Worm (Caenorhabditis elegans) whole organism, early embryonic: ENCODE measurements around the gene srw-86.

Experiments
- B0310.2 ChIP-seq: sonication (generic microtip); optimal IDR thresholded peaks from 2 replicates; lab custom pipeline; 2016; ENCODE audit warnings: mild to moderate bottlenecking, missing genetic modification characterization, missing compliant biosample characterization
- ama-1 ChIP-seq: fragments of 150-350 bp; optimal IDR thresholded peaks from 2 replicates; lab custom pipeline; 2014
- ceh-13 ChIP-seq: fragments of 200-800 bp; sonication (Bioruptor generic); optimal IDR thresholded peaks from 2 replicates; lab custom pipeline; 2018; ENCODE audit warnings: mild to moderate bottlenecking, missing genetic modification characterization, missing compliant biosample characterization
- ets-7 ChIP-seq: sonication (generic microtip); optimal IDR thresholded peaks from 2 replicates; lab custom pipeline; 2016; ENCODE audit warnings: missing genotype, missing genetic modification characterization, missing compliant biosample characterization
- flt-1 ChIP-seq: fragments of 200-800 bp; sonication (Bioruptor generic); IDR thresholded peaks from 2 replicates; pipeline ENCODE4 v1.3.6; 2022; ENCODE audit warnings: missing genetic modification characterization, missing compliant biosample characterization
- hmbx-1 ChIP-seq: sonication (generic microtip); optimal IDR thresholded peaks from 2 replicates; lab custom pipeline; 2016; ENCODE audit warnings: mild to moderate bottlenecking, missing genetic modification characterization, missing compliant biosample characterization
- hmg-4 ChIP-seq: fragments of 200-800 bp; sonication (Bioruptor generic); optimal IDR thresholded peaks from 2 replicates; lab custom pipeline; 2018; ENCODE audit warnings: mild to moderate bottlenecking, missing genetic modification characterization, missing compliant biosample characterization
- pes-1 ChIP-seq: fragments of 200-800 bp; sonication (Bioruptor generic); IDR thresholded peaks from 2 replicates; pipeline ENCODE4 v1.3.6; 2022; ENCODE audit warnings: missing genetic modification reagents, missing genetic modification characterization, missing compliant biosample characterization
- scrt-1 ChIP-seq: fragments of 200-800 bp; sonication (Bioruptor generic); IDR thresholded peaks from 2 replicates; pipeline ENCODE4 v1.3.6; 2022; ENCODE audit warnings: missing genetic modification characterization, missing compliant biosample characterization
- sea-1 ChIP-seq: fragments of 200-800 bp; sonication (Bioruptor generic); conservative IDR thresholded peaks from 2 replicates; pipeline ENCODE4 v1.3.6; 2022; ENCODE audit warnings: missing genetic modification characterization, missing compliant biosample characterization
- tra-4 ChIP-seq: sonication (generic microtip); optimal IDR thresholded peaks from 2 replicates; lab custom pipeline; 2017; ENCODE audit warnings: missing genetic modification characterization, missing compliant biosample characterization

DNA sequence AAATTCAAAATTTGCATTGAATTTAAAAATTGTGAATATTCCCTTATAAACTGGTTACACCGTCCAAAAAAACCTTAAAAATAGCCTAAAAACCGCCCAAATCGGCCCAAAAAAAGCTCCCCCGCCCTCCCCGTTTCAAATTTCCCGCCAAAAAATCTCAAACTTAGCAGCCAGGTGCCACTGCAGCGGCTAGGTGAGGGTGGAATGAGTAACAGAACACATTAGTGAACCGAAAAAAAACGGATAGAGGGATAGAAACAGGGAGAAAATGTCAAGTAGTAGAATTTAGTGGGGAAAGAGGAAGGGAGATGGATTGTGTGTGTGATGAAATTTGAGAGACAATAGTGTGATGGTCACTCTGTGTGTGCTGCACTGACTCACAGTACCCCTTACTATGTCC lies 48.6 kb downstream of the srw-86 start:
- no peak for TF ChIP-seq ama-1 (lab: Kevin White, UChicago)
- no peak for TF ChIP-seq hmg-4
- TF ChIP-seq hmbx-1 (tag; lab: Kevin White, UChicago): no peak
- TF ChIP-seq sea-1 (GFP tag; lab: Robert Waterston, UW): no peak
- TF ChIP-seq pes-1 (GFP tag; lab: Robert Waterston, UW): no peak
- TF ChIP-seq flt-1 (GFP tag; lab: Robert Waterston, UW): no peak
- TF ChIP-seq scrt-1: no peak
- no peak for TF ChIP-seq ceh-13 (GFP tag; lab: Kevin White, UChicago)
- no peak for TF ChIP-seq ets-7 (tag; lab: Kevin White, UChicago)
- TF ChIP-seq B0310.2 (tag; lab: Kevin White, UChicago): no peak
- TF ChIP-seq tra-4 (tag; lab: Kevin White, UChicago): no peak
